Fruit fly (Drosophila melanogaster) whole organism, embryonic: Measurements from ENCODE around the gene CG11294.

Experiments used
- B-H1 ChIP-seq: fragments of 200-800 bp; sonication (Bioruptor generic); IDR thresholded peaks from 3 replicates; pipeline ENCODE4 v1.3.6; 2022; ENCODE audit warnings: missing biosample characterization, missing genetic modification characterization
- Dfd ChIP-seq, 2 experiments: fragments of >200 bp; optimal IDR thresholded peaks; 2 replicates each; lab custom pipeline; 2017; ENCODE audit warnings: missing biosample characterization in 2 of 2, missing genetic modification characterization in 2 of 2
- ase ChIP-seq: fragments of 200-800 bp; sonication (Bioruptor generic); IDR thresholded peaks from 3 replicates; pipeline ENCODE4 v1.3.6; 2022; ENCODE audit warnings: missing biosample characterization, missing genetic modification characterization
- en ChIP-seq: fragments of 200-800 bp; sonication (Bioruptor generic); optimal IDR thresholded peaks from 2 replicates; lab custom pipeline; 2016; ENCODE audit warnings: missing biosample characterization, missing genetic modification characterization
- insv ChIP-seq, 2 experiments: fragments of 200-800 bp; sonication (Bioruptor generic); optimal IDR thresholded peaks; 3 replicates each; lab custom pipeline; 2016 to 2018; ENCODE audit warnings: missing biosample characterization in 2 of 2, missing genetic modification characterization in 2 of 2
- pan ChIP-seq, 4 experiments: fragments of >200 bp in 3 of 4; fragments of 200-800 bp in 1 of 4; sonication (Bioruptor generic) in 1 of 4; optimal IDR thresholded peaks in 3 of 4; IDR thresholded peaks in 1 of 4; 2 replicates each; pipeline versions ENCODE4 v1.3.6 to Lab custom; 2017 to 2022; ENCODE audit warnings: missing biosample characterization in 2 of 4, missing genetic modification characterization in 2 of 4, mixed read lengths in 1 of 4

dm6 chrX:8723393-8723987 is 30.1 kb upstream of the CG11294 start:
- no peak for TF ChIP-seq Dfd (GFP tag; optimal IDR thresholded peaks at IDR 0.05; lab: Kevin White, UChicago)
- no peak for TF ChIP-seq insv (GFP tag; optimal IDR thresholded peaks at IDR 0.05; lab: Kevin White, UChicago)
- no peak for TF ChIP-seq B-H1 (GFP tag; lab: Robert Waterston, UW)
- no peak for TF ChIP-seq en
- TF ChIP-seq pan (optimal IDR thresholded peaks at IDR 0.05; lab: Kevin White, UChicago) = no peak
- TF ChIP-seq pan (GFP tag; optimal IDR thresholded peaks at IDR 0.05 in 1 of 2, IDR thresholded peaks at IDR 0.05 in 1 of 2) = no peak
- no peak for TF ChIP-seq ase (GFP tag; lab: Robert Waterston, UW)
